Worm (Caenorhabditis elegans) whole organism, L4 larva: ENCODE measurements around the gene C50C3.5.

Source experiments
- F37D6.2 ChIP-seq: sonication (generic microtip); optimal IDR thresholded peaks from 2 replicates; lab custom pipeline; 2016; ENCODE audit warnings: mild to moderate bottlenecking, missing genetic modification characterization, missing compliant biosample characterization
- F44E2.7 ChIP-seq: fragments of 200-800 bp; sonication (Bioruptor generic); IDR thresholded peaks from 2 replicates; pipeline ENCODE4 v2.1.2; 2022; ENCODE audit warnings: missing genetic modification characterization, missing compliant biosample characterization
- T20F7.1 ChIP-seq: fragments of 200-800 bp; sonication (Bioruptor generic); optimal IDR thresholded peaks from 2 replicates; lab custom pipeline; 2018; ENCODE audit warnings: mild to moderate bottlenecking, missing genetic modification characterization, missing compliant biosample characterization
- T26A8.4 ChIP-seq: fragments of 200-800 bp; sonication (Bioruptor generic); IDR thresholded peaks from 2 replicates; pipeline ENCODE4 v1.3.6; 2022; ENCODE audit warnings: missing genetic modification characterization, missing compliant biosample characterization
- Y48G9A.11 ChIP-seq: fragments of 200-800 bp; sonication (Bioruptor generic); IDR thresholded peaks from 2 replicates; pipeline ENCODE4 v1.3.6; 2022; ENCODE audit warnings: missing genetic modification reagents, missing genetic modification characterization, missing compliant biosample characterization
- ZK337.2 ChIP-seq: fragments of 200-800 bp; sonication (Bioruptor generic); IDR thresholded peaks from 2 replicates; pipeline ENCODE4 v1.3.6; 2022; ENCODE audit warnings: missing genetic modification reagents, missing genetic modification characterization, missing compliant biosample characterization
- aha-1 ChIP-seq: fragments of 150-350 bp; peaks from one replicate; lab custom pipeline; 2014; ENCODE audit warnings: missing biosample characterization, missing genetic modification characterization
- aly-2 ChIP-seq: sonication (generic microtip); optimal IDR thresholded peaks from 2 replicates; lab custom pipeline; 2018; ENCODE audit warnings: missing biosample characterization, missing genetic modification characterization
- ceh-28 ChIP-seq: fragments of 150-350 bp; optimal IDR thresholded peaks from 2 replicates; lab custom pipeline; 2014; ENCODE audit warnings: missing biosample characterization, missing genetic modification reagents, missing genetic modification characterization
- ceh-44 ChIP-seq: fragments of 200-800 bp; sonication (Bioruptor generic); IDR thresholded peaks from 2 replicates; pipeline ENCODE4 v1.3.6; 2022; ENCODE audit warnings: missing genetic modification reagents, missing genetic modification characterization, missing compliant biosample characterization
- daf-16 ChIP-seq, 3 experiments: sonication (generic microtip); optimal IDR thresholded peaks; 2 replicates each; lab custom pipeline; 2016 to 2017; ENCODE audit warnings: missing genetic modification characterization in 3 of 3, missing genetic modification reagents in 3 of 3, mild to moderate bottlenecking in 2 of 3, missing compliant biosample characterization in 2 of 3, missing biosample characterization in 1 of 3, moderate library complexity in 1 of 3
- dmd-6 ChIP-seq: fragments of 200-800 bp; sonication (Bioruptor generic); IDR thresholded peaks from 2 replicates; pipeline ENCODE4 v1.3.6; 2022; ENCODE audit warnings: missing genetic modification reagents, missing genetic modification characterization, missing compliant biosample characterization
- dmd-8 ChIP-seq: fragments of 200-800 bp; sonication (Bioruptor generic); IDR thresholded peaks from 2 replicates; pipeline ENCODE4 v1.3.6; 2022; ENCODE audit warnings: missing genetic modification characterization, missing compliant biosample characterization
- dmd-9 ChIP-seq: fragments of 200-800 bp; sonication (Bioruptor generic); IDR thresholded peaks from 2 replicates; pipeline ENCODE4 v1.3.6; 2022; ENCODE audit warnings: missing genetic modification reagents, missing genetic modification characterization, missing compliant biosample characterization
- dpl-1 ChIP-seq: fragments of 150-350 bp; optimal IDR thresholded peaks from 2 replicates; lab custom pipeline; 2014; ENCODE audit warnings: missing biosample characterization, missing genetic modification reagents, missing genetic modification characterization
- dve-1 ChIP-seq: sonication (generic microtip); optimal IDR thresholded peaks from 2 replicates; lab custom pipeline; 2017; ENCODE audit warnings: antibody characterized with exemption, mild to moderate bottlenecking, missing genetic modification characterization, missing compliant biosample characterization; ENCODE audit not compliant: insufficient read depth
- hif-1 ChIP-seq, 2 experiments: sonication (generic microtip); optimal IDR thresholded peaks; 2 replicates each; lab custom pipeline; 2016 to 2017; ENCODE audit warnings: missing compliant biosample characterization in 2 of 2, missing genetic modification characterization in 2 of 2, missing genetic modification reagents in 2 of 2, missing genotype in 2 of 2, mild to moderate bottlenecking in 1 of 2
- hlh-11 ChIP-seq: fragments of 200-800 bp; sonication (Bioruptor generic); optimal IDR thresholded peaks from 2 replicates; lab custom pipeline; 2018; ENCODE audit warnings: mild to moderate bottlenecking, missing genetic modification characterization, missing compliant biosample characterization
- hlh-30 ChIP-seq: sonication (generic microtip); optimal IDR thresholded peaks from 2 replicates; lab custom pipeline; 2017; ENCODE audit warnings: antibody characterized with exemption, mild to moderate bottlenecking, missing genetic modification characterization, missing compliant biosample characterization; ENCODE audit not compliant: insufficient read depth
- hmg-1.1 ChIP-seq: fragments of 200-800 bp; sonication (Bioruptor generic); IDR thresholded peaks from 2 replicates; pipeline ENCODE4 v1.3.6; 2022; ENCODE audit warnings: missing genetic modification reagents, missing genetic modification characterization, missing compliant biosample characterization
- lin-38 ChIP-seq: fragments of 200-800 bp; sonication (Bioruptor generic); IDR thresholded peaks from 2 replicates; pipeline ENCODE4 v1.3.6; 2022; ENCODE audit warnings: missing genetic modification reagents, missing genetic modification characterization, missing compliant biosample characterization
- lin-39 ChIP-seq: fragments of 150-350 bp; optimal IDR thresholded peaks from 2 replicates; lab custom pipeline; 2014; ENCODE audit warnings: missing biosample characterization, missing genetic modification reagents, missing genetic modification characterization
- lsy-2 ChIP-seq, 2 experiments: fragments of 150-350 bp in 1 of 2; sonication (generic microtip) in 1 of 2; optimal IDR thresholded peaks; 2 replicates each; lab custom pipeline; 2014 to 2017; ENCODE audit warnings: missing biosample characterization in 2 of 2, missing genetic modification characterization in 2 of 2
- madf-9 ChIP-seq: fragments of 200-800 bp; sonication (Bioruptor generic); conservative IDR thresholded peaks from 2 replicates; pipeline ENCODE4 v1.3.6; 2022; ENCODE audit warnings: missing genetic modification reagents, missing genetic modification characterization, missing compliant biosample characterization
- mdl-1 ChIP-seq, 2 experiments: fragments of 150-350 bp in 1 of 2; sonication (generic microtip) in 1 of 2; optimal IDR thresholded peaks; 2 replicates each; lab custom pipeline; 2014 to 2017; ENCODE audit warnings: missing biosample characterization in 2 of 2, missing genetic modification characterization in 2 of 2
- mdt-29 ChIP-seq: fragments of 200-800 bp; sonication (Bioruptor generic); IDR thresholded peaks from 2 replicates; pipeline ENCODE4 v1.3.6; 2022; ENCODE audit warnings: missing genetic modification reagents, missing genetic modification characterization, missing compliant biosample characterization
- mep-1 ChIP-seq: fragments of 150-350 bp; sonication (generic microtip); optimal IDR thresholded peaks from 3 replicates; lab custom pipeline; 2014; ENCODE audit warnings: missing biosample characterization, missing genetic modification characterization
- mes-2 ChIP-seq: sonication (generic microtip); optimal IDR thresholded peaks from 2 replicates; lab custom pipeline; 2016; ENCODE audit warnings: missing genotype, mild to moderate bottlenecking, missing genetic modification characterization, missing compliant biosample characterization; ENCODE audit not compliant: poor library complexity, severe bottlenecking
- mxl-2 ChIP-seq: fragments of 200-800 bp; sonication (Bioruptor generic); conservative IDR thresholded peaks from 2 replicates; pipeline ENCODE4 v1.3.6; 2022; ENCODE audit warnings: missing genetic modification reagents, missing genetic modification characterization, missing compliant biosample characterization
- nhr-10 ChIP-seq: fragments of 150-350 bp; optimal IDR thresholded peaks from 2 replicates; lab custom pipeline; 2014; ENCODE audit warnings: missing biosample characterization, missing genetic modification characterization
- nhr-111 ChIP-seq: fragments of 200-800 bp; sonication (Bioruptor generic); optimal IDR thresholded peaks from 2 replicates; lab custom pipeline; 2018; ENCODE audit warnings: mild to moderate bottlenecking, missing genetic modification characterization, missing compliant biosample characterization
- nhr-28 ChIP-seq: fragments of 150-350 bp; optimal IDR thresholded peaks from 2 replicates; lab custom pipeline; 2014; ENCODE audit warnings: missing biosample characterization, missing genetic modification characterization
- nhr-6 ChIP-seq: fragments of 150-350 bp; optimal IDR thresholded peaks from 2 replicates; lab custom pipeline; 2014; ENCODE audit warnings: missing biosample characterization, missing genetic modification characterization
- nhr-77 ChIP-seq: fragments of 150-350 bp; optimal IDR thresholded peaks from 2 replicates; lab custom pipeline; 2014; ENCODE audit warnings: missing biosample characterization, missing genetic modification characterization
- spr-3 ChIP-seq: fragments of 200-800 bp; sonication (Bioruptor generic); optimal IDR thresholded peaks from 2 replicates; lab custom pipeline; 2018; ENCODE audit warnings: mild to moderate bottlenecking, missing genetic modification characterization, missing compliant biosample characterization
- tag-97 ChIP-seq: fragments of 200-800 bp; sonication (Bioruptor generic); IDR thresholded peaks from 2 replicates; pipeline ENCODE4 v1.3.6; 2022; ENCODE audit warnings: missing genetic modification characterization, missing compliant biosample characterization
- unc-130 ChIP-seq: sonication (generic microtip); optimal IDR thresholded peaks from 2 replicates; lab custom pipeline; 2016; ENCODE audit warnings: missing genetic modification reagents, missing genetic modification characterization, missing compliant biosample characterization
- unc-62 ChIP-seq, 3 experiments: fragments of 150-350 bp in 1 of 3; sonication (generic microtip); optimal IDR thresholded peaks in 2 of 3; peaks in 1 of 3; 1 replicate in 1 of 3; 2 replicates in 2 of 3; lab custom pipeline; 2014 to 2017; ENCODE audit warnings: missing biosample characterization in 3 of 3, missing genetic modification characterization in 3 of 3, missing genetic modification reagents in 3 of 3, missing genotype in 1 of 3
- zfp-3 ChIP-seq: fragments of 200-800 bp; sonication (Bioruptor generic); conservative IDR thresholded peaks from 2 replicates; pipeline ENCODE4 v1.3.6; 2022; ENCODE audit warnings: missing genetic modification reagents, missing genetic modification characterization, missing compliant biosample characterization
- zip-2 ChIP-seq: fragments of 150-350 bp; optimal IDR thresholded peaks from 2 replicates; lab custom pipeline; 2014; ENCODE audit warnings: missing biosample characterization, missing genetic modification characterization
- ztf-11 ChIP-seq: fragments of 150-350 bp; optimal IDR thresholded peaks from 2 replicates; lab custom pipeline; 2014; ENCODE audit warnings: missing biosample characterization, missing genetic modification characterization

The C50C3.5 gene

ce11 chrIII:8137777-8138176 lies 41.2 kb upstream of the C50C3.5 start, which contains the start of gene hsp-12.2:
Gene hsp-12.2 (plus strand): TSS chrIII:8138077.
- TF ChIP-seq tag-97 (GFP tag; lab: Robert Waterston, UW) (no peak), daf-16 (GFP tag; optimal IDR thresholded peaks at IDR 0.05; lab: Kevin White, UChicago) (no peak), daf-16 (tag; optimal IDR thresholded peaks at IDR 0.05; lab: Kevin White, UChicago) (no peak), lin-39 (tag; lab: Kevin White, UChicago) (no peak), dmd-8 (GFP tag; lab: Robert Waterston, UW) (no peak), F44E2.7 (no peak), hlh-11 (no peak), nhr-28 (tag; lab: Kevin White, UChicago) (no peak)

ce11 chrIII:8142217-8142616 lies 36.8 kb upstream of the C50C3.5 start:
- TF ChIP-seq unc-62 (GFP tag; optimal IDR thresholded peaks at IDR 0.05 in 1 of 2; lab: Kevin White, UChicago) (peak in 1 of 2 experiments; percentile 96), unc-62 (tag; optimal IDR thresholded peaks at IDR 0.05; lab: Kevin White, UChicago) (no peak), dmd-8 (GFP tag; lab: Robert Waterston, UW) (no peak), nhr-77 (no peak), lin-38 (GFP tag; lab: Robert Waterston, UW) (no peak), aha-1 (tag; lab: Kevin White, UChicago) (peak; percentile 20), nhr-10 (tag; lab: Kevin White, UChicago) (no peak), nhr-111 (GFP tag; lab: Kevin White, UChicago) (no peak)
- TF ChIP-seq, all 104 proteins: peak for 2

ce11 chrIII:8144574-8145065 lies 34.4 kb upstream of the C50C3.5 start, which contains the start of the genes C14B9.8 and mrpl-18:
Gene C14B9.8 (minus strand): TSS chrIII:8144629.
Gene mrpl-18 (plus strand): TSS chrIII:8145015.
- peak; percentile 76 for TF ChIP-seq Y48G9A.11
- peak; percentile 55 for TF ChIP-seq nhr-6 (tag; lab: Kevin White, UChicago)
- TF ChIP-seq ceh-44 (GFP tag; lab: Robert Waterston, UW) = no peak
- no peak for TF ChIP-seq nhr-10 (tag; lab: Kevin White, UChicago)
- TF ChIP-seq mdt-29 (GFP tag; lab: Robert Waterston, UW) = no peak
- peak; percentile 53 for TF ChIP-seq dve-1 (tag; lab: Kevin White, UChicago)
- TF ChIP-seq lin-38 (GFP tag; lab: Robert Waterston, UW) = peak; percentile 61
- 0 out of 2 replicates have a peak, but pooled peaks have one; percentile 41 for TF ChIP-seq madf-9 (GFP tag; lab: Robert Waterston, UW)
- peak; percentile 80 for TF ChIP-seq ZK337.2 (GFP tag; lab: Robert Waterston, UW)
- TF ChIP-seq F37D6.2 (tag; lab: Kevin White, UChicago) = peak; percentile 4
- no peak for TF ChIP-seq spr-3 (GFP tag; lab: Kevin White, UChicago)
- TF ChIP-seq zfp-3 (GFP tag; lab: Robert Waterston, UW) = 0 out of 2 replicates have a peak, but pooled peaks have one; percentile 54
- peak in 1 of 2 experiments; percentile 88 for TF ChIP-seq hif-1 (tag; optimal IDR thresholded peaks at IDR 0.05; lab: Kevin White, UChicago)
- peak; percentile 40 for TF ChIP-seq dmd-6 (GFP tag; lab: Robert Waterston, UW)
- peak in 1 of 2 experiments; percentile 86 for TF ChIP-seq lsy-2 (tag; optimal IDR thresholded peaks at IDR 0.05; lab: Kevin White, UChicago)
- TF ChIP-seq dmd-9 (GFP tag; lab: Robert Waterston, UW) = peak; percentile 65; the same call in 1 of the 2 replicates
- TF ChIP-seq dpl-1 (GFP tag; lab: Kevin White, UChicago) = peak; percentile 48
- no peak for TF ChIP-seq aly-2
- TF ChIP-seq ztf-11 = no peak
- TF ChIP-seq mdl-1 (tag; optimal IDR thresholded peaks at IDR 0.05; lab: Kevin White, UChicago) = peak in 1 of 2 experiments; percentile 45
- TF ChIP-seq mes-2 (tag; lab: Kevin White, UChicago) = peak; percentile 98
- peak; percentile 43 for TF ChIP-seq mep-1 (tag; lab: Kevin White, UChicago)
- no peak for TF ChIP-seq ceh-28 (tag; lab: Kevin White, UChicago)
- no peak for TF ChIP-seq daf-16 (GFP tag; optimal IDR thresholded peaks at IDR 0.05; lab: Kevin White, UChicago)
- no peak for TF ChIP-seq daf-16 (tag; optimal IDR thresholded peaks at IDR 0.05; lab: Kevin White, UChicago)
- TF ChIP-seq hlh-30 (tag; lab: Kevin White, UChicago) = peak; percentile 76
- TF ChIP-seq mxl-2 (GFP tag; lab: Robert Waterston, UW) = no peak
- 0 out of 2 replicates have a peak, but pooled peaks have one; percentile 30 for TF ChIP-seq T26A8.4 (GFP tag; lab: Robert Waterston, UW)
- peak; percentile 10 for TF ChIP-seq T20F7.1
- peak; percentile 40; the same call in 1 of the 2 replicates for TF ChIP-seq hmg-1.1 (GFP tag; lab: Robert Waterston, UW)
- peak; percentile 79 for TF ChIP-seq unc-130 (GFP tag; lab: Kevin White, UChicago)
- no peak for TF ChIP-seq zip-2
